Worm (Caenorhabditis elegans) whole organism, L4 larva: ENCODE measurements around the gene exc-7.

ENCODE experiments used
- F10B5.3 ChIP-seq: sonication (generic microtip); optimal IDR thresholded peaks from 2 replicates; lab custom pipeline; 2016; ENCODE audit warnings: mild to moderate bottlenecking, missing genetic modification characterization, missing compliant biosample characterization
- F49E8.2 ChIP-seq: sonication (generic microtip); optimal IDR thresholded peaks from 2 replicates; lab custom pipeline; 2016; ENCODE audit warnings: missing compliant biosample characterization, mild to moderate bottlenecking, missing genetic modification characterization, borderline replicate concordance
- R02D3.7 ChIP-seq: fragments of 150-350 bp; sonication (generic microtip); optimal IDR thresholded peaks from 3 replicates; lab custom pipeline; 2014; ENCODE audit warnings: missing biosample characterization, missing genetic modification characterization
- T20F7.1 ChIP-seq: fragments of 200-800 bp; sonication (Bioruptor generic); optimal IDR thresholded peaks from 2 replicates; lab custom pipeline; 2018; ENCODE audit warnings: mild to moderate bottlenecking, missing genetic modification characterization, missing compliant biosample characterization
- Y105C5A.15 ChIP-seq: fragments of 200-800 bp; sonication (Bioruptor generic); IDR thresholded peaks from 2 replicates; pipeline ENCODE4 v1.3.6; 2022; ENCODE audit warnings: missing genetic modification characterization, missing compliant biosample characterization
- Y5F2A.4 ChIP-seq: fragments of 200-800 bp; sonication (Bioruptor generic); optimal IDR thresholded peaks from 2 replicates; lab custom pipeline; 2018; ENCODE audit warnings: mild to moderate bottlenecking, missing genetic modification characterization, missing compliant biosample characterization
- ZK337.2 ChIP-seq: fragments of 200-800 bp; sonication (Bioruptor generic); IDR thresholded peaks from 2 replicates; pipeline ENCODE4 v1.3.6; 2022; ENCODE audit warnings: missing genetic modification reagents, missing genetic modification characterization, missing compliant biosample characterization
- arid-1 ChIP-seq: fragments of 200-800 bp; sonication (Bioruptor generic); conservative IDR thresholded peaks from 2 replicates; pipeline ENCODE4 v1.3.6; 2022; ENCODE audit warnings: missing genetic modification reagents, missing genetic modification characterization, missing compliant biosample characterization
- ceh-28 ChIP-seq: fragments of 150-350 bp; optimal IDR thresholded peaks from 2 replicates; lab custom pipeline; 2014; ENCODE audit warnings: missing biosample characterization, missing genetic modification reagents, missing genetic modification characterization
- ceh-32 ChIP-seq: sonication (generic microtip); optimal IDR thresholded peaks from 2 replicates; lab custom pipeline; 2016; ENCODE audit warnings: mild to moderate bottlenecking, missing genetic modification characterization, missing compliant biosample characterization; ENCODE audit not compliant: poor library complexity
- ctbp-1 ChIP-seq: fragments of 200-800 bp; sonication (Bioruptor generic); IDR thresholded peaks from 2 replicates; pipeline ENCODE4 v1.3.6; 2022; ENCODE audit warnings: missing genetic modification reagents, missing genetic modification characterization, missing compliant biosample characterization
- daf-12 ChIP-seq: fragments of 150-350 bp; optimal IDR thresholded peaks from 2 replicates; lab custom pipeline; 2014; ENCODE audit warnings: missing biosample characterization, missing genetic modification reagents, missing genetic modification characterization
- daf-8 ChIP-seq: fragments of 200-800 bp; sonication (Bioruptor generic); IDR thresholded peaks from 2 replicates; pipeline ENCODE4 v1.3.6; 2022; ENCODE audit warnings: missing genetic modification characterization, missing compliant biosample characterization
- dmd-6 ChIP-seq: fragments of 200-800 bp; sonication (Bioruptor generic); IDR thresholded peaks from 2 replicates; pipeline ENCODE4 v1.3.6; 2022; ENCODE audit warnings: missing genetic modification reagents, missing genetic modification characterization, missing compliant biosample characterization
- dmd-9 ChIP-seq: fragments of 200-800 bp; sonication (Bioruptor generic); IDR thresholded peaks from 2 replicates; pipeline ENCODE4 v1.3.6; 2022; ENCODE audit warnings: missing genetic modification reagents, missing genetic modification characterization, missing compliant biosample characterization
- duxl-1 ChIP-seq: sonication (generic microtip); optimal IDR thresholded peaks from 2 replicates; lab custom pipeline; 2016; ENCODE audit warnings: mild to moderate bottlenecking, missing genetic modification characterization, moderate library complexity, missing compliant biosample characterization; ENCODE audit not compliant: poor library complexity
- egl-43 ChIP-seq: fragments of 200-800 bp; sonication (Bioruptor generic); IDR thresholded peaks from 2 replicates; pipeline ENCODE4 v1.3.6; 2022; ENCODE audit warnings: missing genetic modification reagents, missing genetic modification characterization, missing compliant biosample characterization
- gei-8 ChIP-seq: fragments of 200-800 bp; sonication (Bioruptor generic); optimal IDR thresholded peaks from 2 replicates; lab custom pipeline; 2018; ENCODE audit warnings: mild to moderate bottlenecking, missing genetic modification characterization, missing compliant biosample characterization
- hif-1 ChIP-seq, 2 experiments: sonication (generic microtip); optimal IDR thresholded peaks; 2 replicates each; lab custom pipeline; 2016 to 2017; ENCODE audit warnings: missing compliant biosample characterization in 2 of 2, missing genetic modification characterization in 2 of 2, missing genetic modification reagents in 2 of 2, missing genotype in 2 of 2, mild to moderate bottlenecking in 1 of 2
- hlh-11 ChIP-seq: fragments of 200-800 bp; sonication (Bioruptor generic); optimal IDR thresholded peaks from 2 replicates; lab custom pipeline; 2018; ENCODE audit warnings: mild to moderate bottlenecking, missing genetic modification characterization, missing compliant biosample characterization
- hlh-30 ChIP-seq: sonication (generic microtip); optimal IDR thresholded peaks from 2 replicates; lab custom pipeline; 2017; ENCODE audit warnings: antibody characterized with exemption, mild to moderate bottlenecking, missing genetic modification characterization, missing compliant biosample characterization; ENCODE audit not compliant: insufficient read depth
- jun-1 ChIP-seq: fragments of 150-350 bp; optimal IDR thresholded peaks from 2 replicates; lab custom pipeline; 2014; ENCODE audit warnings: missing biosample characterization, missing genetic modification reagents, missing genetic modification characterization
- lin-1 ChIP-seq: fragments of 200-800 bp; sonication (Bioruptor generic); IDR thresholded peaks from 2 replicates; pipeline ENCODE4 v1.3.6; 2022; ENCODE audit warnings: missing genetic modification reagents, missing genetic modification characterization, missing compliant biosample characterization
- lin-15B ChIP-seq: fragments of 150-350 bp; sonication (generic microtip); optimal IDR thresholded peaks from 3 replicates; lab custom pipeline; 2014; ENCODE audit warnings: missing biosample characterization, missing genetic modification characterization
- mdl-1 ChIP-seq, 2 experiments: fragments of 150-350 bp in 1 of 2; sonication (generic microtip) in 1 of 2; optimal IDR thresholded peaks; 2 replicates each; lab custom pipeline; 2014 to 2017; ENCODE audit warnings: missing biosample characterization in 2 of 2, missing genetic modification characterization in 2 of 2
- mxl-3 ChIP-seq: fragments of 200-800 bp; sonication (Bioruptor generic); optimal IDR thresholded peaks from 2 replicates; lab custom pipeline; 2018; ENCODE audit warnings: mild to moderate bottlenecking, missing genetic modification characterization, missing compliant biosample characterization
- nhr-11 ChIP-seq: fragments of 150-350 bp; optimal IDR thresholded peaks from 2 replicates; lab custom pipeline; 2014; ENCODE audit warnings: missing biosample characterization, missing genetic modification characterization
- nhr-237 ChIP-seq: sonication (generic microtip); optimal IDR thresholded peaks from 2 replicates; lab custom pipeline; 2017; ENCODE audit warnings: missing biosample characterization, missing genetic modification characterization
- nhr-25 ChIP-seq: sonication (generic microtip); optimal IDR thresholded peaks from 2 replicates; lab custom pipeline; 2017; ENCODE audit warnings: missing genetic modification characterization, mild to moderate bottlenecking, missing compliant biosample characterization, antibody characterized with exemption, moderate library complexity, borderline replicate concordance; ENCODE audit not compliant: insufficient read depth
- nhr-28 ChIP-seq: fragments of 150-350 bp; optimal IDR thresholded peaks from 2 replicates; lab custom pipeline; 2014; ENCODE audit warnings: missing biosample characterization, missing genetic modification characterization
- nhr-42 ChIP-seq: fragments of 200-800 bp; sonication (Bioruptor generic); IDR thresholded peaks from 2 replicates; pipeline ENCODE4 v1.3.6; 2022; ENCODE audit warnings: missing genetic modification characterization, missing compliant biosample characterization
- nhr-48 ChIP-seq: sonication (generic microtip); optimal IDR thresholded peaks from 2 replicates; lab custom pipeline; 2016; ENCODE audit warnings: mild to moderate bottlenecking, missing genetic modification characterization, missing compliant biosample characterization
- nhr-6 ChIP-seq: fragments of 150-350 bp; optimal IDR thresholded peaks from 2 replicates; lab custom pipeline; 2014; ENCODE audit warnings: missing biosample characterization, missing genetic modification characterization
- nhr-76 ChIP-seq: fragments of 150-350 bp; optimal IDR thresholded peaks from 2 replicates; lab custom pipeline; 2014; ENCODE audit warnings: missing biosample characterization, missing genetic modification characterization
- pha-4 ChIP-seq, 2 experiments: fragments of 150-350 bp in 1 of 2; fragments of 200-800 bp in 1 of 2; sonication (Bioruptor generic) in 1 of 2; IDR thresholded peaks in 1 of 2; optimal IDR thresholded peaks in 1 of 2; 2 replicates each; pipeline versions ENCODE4 v1.3.6 to Lab custom; 2014 to 2022; ENCODE audit warnings: missing genetic modification characterization in 2 of 2, missing genetic modification reagents in 2 of 2, missing biosample characterization in 1 of 2, missing compliant biosample characterization in 1 of 2
- php-3 ChIP-seq: fragments of 200-800 bp; sonication (Bioruptor generic); IDR thresholded peaks from 2 replicates; pipeline ENCODE4 v1.3.6; 2022; ENCODE audit warnings: missing genetic modification reagents, missing genetic modification characterization, missing compliant biosample characterization
- pqm-1 ChIP-seq: sonication (generic microtip); optimal IDR thresholded peaks from 2 replicates; lab custom pipeline; 2017; ENCODE audit warnings: missing biosample characterization, missing genetic modification characterization
- rbr-2 ChIP-seq: sonication (generic microtip); optimal IDR thresholded peaks from 2 replicates; lab custom pipeline; 2016; ENCODE audit warnings: missing genotype, missing genetic modification characterization, missing compliant biosample characterization
- set-16 ChIP-seq: fragments of 200-800 bp; sonication (Bioruptor generic); IDR thresholded peaks from 2 replicates; pipeline ENCODE4 v1.3.6; 2022; ENCODE audit warnings: missing genetic modification reagents, missing genetic modification characterization, missing compliant biosample characterization
- skn-1 ChIP-seq: fragments of 150-350 bp; optimal IDR thresholded peaks from 2 replicates; lab custom pipeline; 2014; ENCODE audit warnings: missing biosample characterization, missing genetic modification characterization
- snpc-4 ChIP-seq: fragments of 150-350 bp; optimal IDR thresholded peaks from 2 replicates; lab custom pipeline; 2014; ENCODE audit warnings: missing biosample characterization, missing genetic modification characterization
- spr-1 ChIP-seq: sonication (generic microtip); optimal IDR thresholded peaks from 2 replicates; lab custom pipeline; 2016; ENCODE audit warnings: mild to moderate bottlenecking, missing genetic modification characterization, missing compliant biosample characterization
- unc-62 ChIP-seq, 3 experiments: fragments of 150-350 bp in 1 of 3; sonication (generic microtip); optimal IDR thresholded peaks in 2 of 3; peaks in 1 of 3; 1 replicate in 1 of 3; 2 replicates in 2 of 3; lab custom pipeline; 2014 to 2017; ENCODE audit warnings: missing biosample characterization in 3 of 3, missing genetic modification characterization in 3 of 3, missing genetic modification reagents in 3 of 3, missing genotype in 1 of 3
- zip-11 ChIP-seq: fragments of 200-800 bp; sonication (Bioruptor generic); IDR thresholded peaks from 2 replicates; pipeline ENCODE4 v1.3.6; 2022; ENCODE audit warnings: missing genetic modification characterization, missing compliant biosample characterization
- ztf-7 ChIP-seq: fragments of 150-350 bp; optimal IDR thresholded peaks from 2 replicates; lab custom pipeline; 2014; ENCODE audit warnings: missing biosample characterization, missing genetic modification characterization

Gene exc-7

ce11 chrII:9605336-9605735, 29.6 kb downstream of the exc-7 start, which contains the start of gene nhr-19 (continued):
- TF ChIP-seq unc-62 (GFP tag; optimal IDR thresholded peaks at IDR 0.05 in 1 of 2; lab: Kevin White, UChicago) (peak in 1 of 2 experiments; percentile 88), unc-62 (tag; optimal IDR thresholded peaks at IDR 0.05; lab: Kevin White, UChicago) (no peak), ztf-7 (no peak), daf-8 (no peak), nhr-25 (tag; lab: Kevin White, UChicago) (no peak), ZK337.2 (GFP tag; lab: Robert Waterston, UW) (no peak)

ce11 chrII:9605954-9606353, 30.2 kb downstream of the exc-7 start:
- TF ChIP-seq nhr-11 (peak; percentile 42), ctbp-1 (GFP tag; lab: Robert Waterston, UW) (0 out of 2 replicates have a peak, but pooled peaks have one; percentile 30), nhr-76 (tag; lab: Kevin White, UChicago) (no peak), gei-8 (no peak), snpc-4 (tag; lab: Kevin White, UChicago) (no peak), Y105C5A.15 (GFP tag; lab: Robert Waterston, UW) (no peak), arid-1 (GFP tag; lab: Robert Waterston, UW) (no peak), mdl-1 (tag; optimal IDR thresholded peaks at IDR 0.05; lab: Kevin White, UChicago) (peak in 1 of 2 experiments; percentile 59), ceh-32 (tag; lab: Kevin White, UChicago) (no peak), ceh-28 (tag; lab: Kevin White, UChicago) (no peak), unc-62 (GFP tag; optimal IDR thresholded peaks at IDR 0.05 in 1 of 2; lab: Kevin White, UChicago) (peak in 1 of 2 experiments; percentile 8), unc-62 (tag; optimal IDR thresholded peaks at IDR 0.05; lab: Kevin White, UChicago) (no peak), nhr-28 (tag; lab: Kevin White, UChicago) (peak; percentile 61), jun-1 (tag; lab: Kevin White, UChicago) (no peak), hlh-30 (tag; lab: Kevin White, UChicago) (peak; percentile 45), Y5F2A.4 (GFP tag; lab: Kevin White, UChicago) (no peak), lin-15B (tag; lab: Kevin White, UChicago) (no peak), mxl-3 (GFP tag; lab: Kevin White, UChicago) (peak; percentile 44)

- peak; percentile 36 for TF ChIP-seq hlh-30 (tag; lab: Kevin White, UChicago)
- no peak for TF ChIP-seq set-16 (GFP tag; lab: Robert Waterston, UW)
- no peak for TF ChIP-seq daf-12
- no peak for TF ChIP-seq gei-8
- TF ChIP-seq F10B5.3 (tag; lab: Kevin White, UChicago), result no peak
- TF ChIP-seq zip-11, result no peak
- TF ChIP-seq lin-1 (GFP tag; lab: Robert Waterston, UW), result no peak
- no peak for TF ChIP-seq egl-43 (GFP tag; lab: Robert Waterston, UW)
- no peak for TF ChIP-seq duxl-1 (tag; lab: Kevin White, UChicago)
- TF ChIP-seq rbr-2, result no peak
- TF ChIP-seq dmd-9 (GFP tag; lab: Robert Waterston, UW), result no peak
- peak; percentile 57 to 97 for TF ChIP-seq hif-1 (tag; optimal IDR thresholded peaks at IDR 0.05; lab: Kevin White, UChicago)
- TF ChIP-seq nhr-48, result no peak
- TF ChIP-seq pqm-1, result no peak
- peak; percentile 36 for TF ChIP-seq dmd-6 (GFP tag; lab: Robert Waterston, UW)
- TF ChIP-seq R02D3.7, result no peak
- TF ChIP-seq spr-1 (tag; lab: Kevin White, UChicago), result no peak
- peak; percentile 38 for TF ChIP-seq hlh-11 (tag; lab: Kevin White, UChicago)
- no peak for TF ChIP-seq F49E8.2 (tag; lab: Kevin White, UChicago)
- TF ChIP-seq mdl-1 (tag; optimal IDR thresholded peaks at IDR 0.05; lab: Kevin White, UChicago), result peak in 1 of 2 experiments; percentile 77
- no peak for TF ChIP-seq nhr-42 (GFP tag; lab: Robert Waterston, UW)
- peak; percentile 59 for TF ChIP-seq nhr-11
- TF ChIP-seq pha-4 (GFP tag; IDR thresholded peaks at IDR 0.05; lab: Robert Waterston, UW), result no peak
- TF ChIP-seq pha-4 (tag; optimal IDR thresholded peaks at IDR 0.05; lab: Kevin White, UChicago), result no peak
- peak; percentile 2 for TF ChIP-seq T20F7.1 (GFP tag; lab: Kevin White, UChicago)
- no peak for TF ChIP-seq nhr-6
- TF ChIP-seq skn-1 (tag; lab: Kevin White, UChicago), result no peak
- no peak for TF ChIP-seq nhr-237 (tag; lab: Kevin White, UChicago)
- no peak for TF ChIP-seq php-3 (GFP tag; lab: Robert Waterston, UW)
Observed at ce11 chrII:9606485-9607036, 30.8 kb downstream of the exc-7 start.
